Fruit fly (Drosophila melanogaster): ENCODE results near the gene inaF-B.

- TF ChIP-seq Myc (optimal IDR thresholded peaks at IDR 0.05), result no peak
- no peak for TF ChIP-seq h (optimal IDR thresholded peaks at IDR 0.05)
- TF ChIP-seq psq (optimal IDR thresholded peaks at IDR 0.05), result no peak
These were observed 3.9 kb upstream of the inaF-B start for dm6 chrX:11736421-11736820.

Data from Kc167 (cell line).